Worm (Caenorhabditis elegans) whole organism, young adult: ENCODE results near the gene C45G9.9.

Experiments
- B0336.3 ChIP-seq: fragments of 200-800 bp; sonication (Bioruptor generic); IDR thresholded peaks from 2 replicates; pipeline ENCODE4 v1.3.6; 2022; ENCODE audit warnings: missing genetic modification characterization, missing compliant biosample characterization
- C17E4.6 ChIP-seq: fragments of 200-800 bp; sonication (Bioruptor generic); IDR thresholded peaks from 2 replicates; pipeline ENCODE4 v1.3.6; 2022; ENCODE audit warnings: missing genetic modification reagents, missing genetic modification characterization, missing compliant biosample characterization
- F10E7.11 ChIP-seq: sonication (generic microtip); optimal IDR thresholded peaks from 2 replicates; lab custom pipeline; 2017; ENCODE audit warnings: mild to moderate bottlenecking, missing genetic modification characterization, moderate library complexity, missing compliant biosample characterization
- F22D6.2 ChIP-seq: sonication (generic microtip); optimal IDR thresholded peaks from 2 replicates; lab custom pipeline; 2016; ENCODE audit warnings: mild to moderate bottlenecking, missing genetic modification characterization, missing compliant biosample characterization
- F37B4.10 ChIP-seq: fragments of 200-800 bp; sonication (Bioruptor generic); IDR thresholded peaks from 2 replicates; pipeline ENCODE4 v1.3.6; 2022; ENCODE audit warnings: missing genetic modification characterization, missing compliant biosample characterization
- F39B2.1 ChIP-seq: fragments of 200-800 bp; sonication (Bioruptor generic); IDR thresholded peaks from 2 replicates; pipeline ENCODE4 v1.3.6; 2022; ENCODE audit warnings: missing genetic modification reagents, missing genetic modification characterization, missing compliant biosample characterization
- F49E8.2 ChIP-seq: sonication (generic microtip); optimal IDR thresholded peaks from 3 replicates; lab custom pipeline; 2017; ENCODE audit warnings: missing genetic modification characterization, mild to moderate bottlenecking, missing compliant biosample characterization, antibody characterized with exemption, moderate library complexity; ENCODE audit not compliant: insufficient read depth
- F52B5.7 ChIP-seq: sonication (generic microtip); optimal IDR thresholded peaks from 2 replicates; lab custom pipeline; 2016; ENCODE audit warnings: mild to moderate bottlenecking, missing genetic modification characterization, missing compliant biosample characterization
- F55B11.4 ChIP-seq: sonication (generic microtip); optimal IDR thresholded peaks from 2 replicates; lab custom pipeline; 2016; ENCODE audit warnings: missing compliant biosample characterization, missing genetic modification characterization, borderline replicate concordance; ENCODE audit not compliant: insufficient read depth
- K11D2.4 ChIP-seq: fragments of 200-800 bp; sonication (Bioruptor generic); IDR thresholded peaks from 2 replicates; pipeline ENCODE4 v1.3.6; 2022; ENCODE audit warnings: missing genetic modification reagents, missing genetic modification characterization, missing compliant biosample characterization
- Y56A3A.18 ChIP-seq: fragments of 200-800 bp; sonication (Bioruptor generic); IDR thresholded peaks from 2 replicates; pipeline ENCODE4 v1.3.6; 2022; ENCODE audit warnings: missing genetic modification reagents, missing genetic modification characterization, missing compliant biosample characterization
- Y67H2A.10 ChIP-seq: fragments of 200-800 bp; sonication (Bioruptor generic); conservative IDR thresholded peaks from 2 replicates; pipeline ENCODE4 v1.3.6; 2022; ENCODE audit warnings: missing genetic modification reagents, missing genetic modification characterization, missing compliant biosample characterization
- akir-1 ChIP-seq: fragments of 200-800 bp; sonication (Bioruptor generic); optimal IDR thresholded peaks from 2 replicates; lab custom pipeline; 2018; ENCODE audit warnings: mild to moderate bottlenecking, missing genetic modification characterization, moderate library complexity, missing compliant biosample characterization
- aptf-3 ChIP-seq: fragments of 200-800 bp; sonication (Bioruptor generic); IDR thresholded peaks from 2 replicates; pipeline ENCODE4 v1.3.6; 2022; ENCODE audit warnings: missing genetic modification characterization, missing compliant biosample characterization
- atf-7 ChIP-seq: sonication (generic microtip); optimal IDR thresholded peaks from 2 replicates; lab custom pipeline; 2017; ENCODE audit warnings: mild to moderate bottlenecking, missing genetic modification characterization, missing compliant biosample characterization
- ceh-100 ChIP-seq: fragments of 200-800 bp; sonication (Bioruptor generic); IDR thresholded peaks from 2 replicates; pipeline ENCODE4 v1.3.6; 2022; ENCODE audit warnings: missing genetic modification reagents, missing genetic modification characterization, missing compliant biosample characterization
- ceh-91 ChIP-seq: fragments of 200-800 bp; sonication (Bioruptor generic); IDR thresholded peaks from 2 replicates; pipeline ENCODE4 v1.3.6; 2022; ENCODE audit warnings: missing genetic modification reagents, missing genetic modification characterization, missing compliant biosample characterization
- dpff-1 ChIP-seq: sonication (generic microtip); optimal IDR thresholded peaks from 2 replicates; lab custom pipeline; 2017; ENCODE audit warnings: mild to moderate bottlenecking, missing genetic modification characterization, missing compliant biosample characterization
- dpl-1 ChIP-seq: fragments of 150-350 bp; optimal IDR thresholded peaks from 2 replicates; lab custom pipeline; 2014; ENCODE audit warnings: missing biosample characterization, missing genetic modification reagents, missing genetic modification characterization
- egrh-3 ChIP-seq: fragments of 200-800 bp; sonication (Bioruptor generic); IDR thresholded peaks from 2 replicates; pipeline ENCODE4 v1.3.6; 2022; ENCODE audit warnings: missing genetic modification reagents, missing genetic modification characterization, missing compliant biosample characterization
- ekl-4 ChIP-seq: fragments of 200-800 bp; sonication (Bioruptor generic); IDR thresholded peaks from 2 replicates; pipeline ENCODE4 v1.3.6; 2022; ENCODE audit warnings: missing genetic modification reagents, missing genetic modification characterization, missing compliant biosample characterization
- fkh-3 ChIP-seq: sonication (generic microtip); optimal IDR thresholded peaks from 2 replicates; lab custom pipeline; 2016; ENCODE audit warnings: mild to moderate bottlenecking, missing genetic modification characterization, missing compliant biosample characterization
- him-1 ChIP-seq: sonication (generic microtip); optimal IDR thresholded peaks from 2 replicates; lab custom pipeline; 2016; ENCODE audit warnings: missing genotype, missing genetic modification reagents, missing genetic modification characterization, missing compliant biosample characterization
- hlh-12 ChIP-seq: sonication (generic microtip); optimal IDR thresholded peaks from 2 replicates; lab custom pipeline; 2016; ENCODE audit warnings: missing genetic modification characterization, missing compliant biosample characterization
- hlh-26 ChIP-seq: fragments of 200-800 bp; sonication (Bioruptor generic); conservative IDR thresholded peaks from 2 replicates; pipeline ENCODE4 v1.3.6; 2022; ENCODE audit warnings: missing genetic modification reagents, missing genetic modification characterization, missing compliant biosample characterization
- hmg-1.2 ChIP-seq: fragments of 200-800 bp; sonication (Bioruptor generic); IDR thresholded peaks from 2 replicates; pipeline ENCODE4 v1.3.6; 2022; ENCODE audit warnings: missing genetic modification reagents, missing genetic modification characterization, missing compliant biosample characterization
- hmg-20 ChIP-seq: fragments of 200-800 bp; sonication (Bioruptor generic); IDR thresholded peaks from 2 replicates; pipeline ENCODE4 v1.3.6; 2022; ENCODE audit warnings: missing genetic modification reagents, missing genetic modification characterization, missing compliant biosample characterization
- hrde-1 ChIP-seq: sonication (generic microtip); optimal IDR thresholded peaks from 2 replicates; lab custom pipeline; 2016; ENCODE audit warnings: missing genetic modification characterization, mild to moderate bottlenecking, missing compliant biosample characterization, moderate library complexity, missing genotype, missing genetic modification reagents, borderline replicate concordance
- hsf-1 ChIP-seq: fragments of 200-800 bp; sonication (Bioruptor generic); IDR thresholded peaks from 2 replicates; pipeline ENCODE4 v1.3.6; 2022; ENCODE audit warnings: missing genetic modification reagents, missing genetic modification characterization, missing compliant biosample characterization
- lag-1 ChIP-seq: fragments of 200-800 bp; sonication (Bioruptor generic); IDR thresholded peaks from 2 replicates; pipeline ENCODE4 v1.3.6; 2022; ENCODE audit warnings: missing genetic modification reagents, missing genetic modification characterization, missing compliant biosample characterization
- lin-26 ChIP-seq: fragments of 200-800 bp; sonication (Bioruptor generic); IDR thresholded peaks from 2 replicates; pipeline ENCODE4 v1.3.6; 2022; ENCODE audit warnings: missing genetic modification reagents, missing genetic modification characterization, missing compliant biosample characterization
- lin-40 ChIP-seq: sonication (generic microtip); optimal IDR thresholded peaks from 2 replicates; lab custom pipeline; 2016; ENCODE audit warnings: missing genetic modification characterization, mild to moderate bottlenecking, missing compliant biosample characterization, missing genotype, missing genetic modification reagents
- lin-54 ChIP-seq: fragments of 200-800 bp; sonication (Bioruptor generic); optimal IDR thresholded peaks from 2 replicates; lab custom pipeline; 2018; ENCODE audit warnings: mild to moderate bottlenecking, missing genetic modification characterization, missing compliant biosample characterization
- madf-10 ChIP-seq: sonication (generic microtip); optimal IDR thresholded peaks from 2 replicates; lab custom pipeline; 2016; ENCODE audit warnings: mild to moderate bottlenecking, missing genetic modification characterization, missing compliant biosample characterization
- madf-8 ChIP-seq: fragments of 200-800 bp; sonication (Bioruptor generic); conservative IDR thresholded peaks from 2 replicates; pipeline ENCODE4 v1.3.6; 2022; ENCODE audit warnings: missing genetic modification reagents, missing genetic modification characterization, missing compliant biosample characterization
- mcd-1 ChIP-seq: fragments of 200-800 bp; sonication (Bioruptor generic); IDR thresholded peaks from 2 replicates; pipeline ENCODE4 v1.3.6; 2022; ENCODE audit warnings: missing genetic modification reagents, missing genetic modification characterization, missing compliant biosample characterization
- mes-4 ChIP-seq: sonication (generic microtip); optimal IDR thresholded peaks from 2 replicates; lab custom pipeline; 2016; ENCODE audit warnings: missing genotype, missing genetic modification characterization, missing compliant biosample characterization
- nfya-1 ChIP-seq: sonication (generic microtip); optimal IDR thresholded peaks from 2 replicates; lab custom pipeline; 2017; ENCODE audit warnings: antibody characterized with exemption, missing compliant biosample characterization, missing genetic modification characterization, borderline replicate concordance; ENCODE audit not compliant: insufficient read depth
- nfyb-1 ChIP-seq: fragments of 200-800 bp; sonication (Bioruptor generic); IDR thresholded peaks from 2 replicates; pipeline ENCODE4 v1.3.6; 2022; ENCODE audit warnings: missing genetic modification reagents, missing genetic modification characterization, missing compliant biosample characterization
- nhr-80 ChIP-seq: sonication (generic microtip); optimal IDR thresholded peaks from 2 replicates; lab custom pipeline; 2016; ENCODE audit warnings: missing genetic modification characterization, missing compliant biosample characterization
- pha-4 ChIP-seq: fragments of 150-350 bp; sonication (generic microtip); optimal IDR thresholded peaks from 2 replicates; lab custom pipeline; 2014; ENCODE audit warnings: missing biosample characterization, missing genetic modification reagents, missing genetic modification characterization
- sptf-2 ChIP-seq: fragments of 200-800 bp; sonication (Bioruptor generic); optimal IDR thresholded peaks from 2 replicates; lab custom pipeline; 2018; ENCODE audit warnings: mild to moderate bottlenecking, missing genetic modification characterization, missing compliant biosample characterization
- tbx-9 ChIP-seq: sonication (generic microtip); optimal IDR thresholded peaks from 2 replicates; lab custom pipeline; 2016; ENCODE audit warnings: borderline replicate concordance, missing genetic modification characterization, inconsistent platforms, missing compliant biosample characterization
- tlf-1 ChIP-seq: fragments of 200-800 bp; sonication (Bioruptor generic); optimal IDR thresholded peaks from 2 replicates; lab custom pipeline; 2018; ENCODE audit warnings: mild to moderate bottlenecking, missing genetic modification characterization, missing compliant biosample characterization
- unc-62 ChIP-seq: fragments of 150-350 bp; optimal IDR thresholded peaks from 2 replicates; lab custom pipeline; 2014; ENCODE audit warnings: missing biosample characterization, missing genetic modification reagents, missing genetic modification characterization
- ztf-18 ChIP-seq: sonication (generic microtip); optimal IDR thresholded peaks from 2 replicates; lab custom pipeline; 2016; ENCODE audit warnings: missing genotype, mild to moderate bottlenecking, missing genetic modification characterization, missing compliant biosample characterization
- ztf-26 ChIP-seq: sonication (generic microtip); optimal IDR thresholded peaks from 2 replicates; lab custom pipeline; 2017; ENCODE audit warnings: missing genetic modification characterization, missing compliant biosample characterization
- ztf-6 ChIP-seq: fragments of 200-800 bp; sonication (Bioruptor generic); IDR thresholded peaks from 2 replicates; pipeline ENCODE4 v1.3.6; 2022; ENCODE audit warnings: missing genetic modification reagents, missing genetic modification characterization, missing compliant biosample characterization

C45G9.9 gene

ce11 chrIII:5018116-5018689, 37.4 kb downstream of the C45G9.9 start, which contains the start of gene wip-1 (continued):
- TF ChIP-seq ztf-18 (tag; lab: Kevin White, UChicago) (peak; percentile 100), F52B5.7 (tag; lab: Kevin White, UChicago) (peak; percentile 67), F49E8.2 (peak; percentile 95), lin-54 (GFP tag; lab: Kevin White, UChicago) (peak; percentile 98), hsf-1 (GFP tag; lab: Robert Waterston, UW) (peak; percentile 90), mcd-1 (peak; percentile 96), ztf-26 (peak; percentile 97), lin-26 (peak; percentile 89), ekl-4 (GFP tag; lab: Robert Waterston, UW) (peak; percentile 98), akir-1 (GFP tag; lab: Kevin White, UChicago) (peak; percentile 59), hlh-12 (tag; lab: Kevin White, UChicago) (no peak), nfyb-1 (peak; percentile 98), ceh-91 (GFP tag; lab: Robert Waterston, UW) (peak; percentile 93), lag-1 (GFP tag; lab: Robert Waterston, UW) (no peak), dpl-1 (GFP tag; lab: Kevin White, UChicago) (peak; percentile 86), nfya-1 (tag; lab: Kevin White, UChicago) (no peak), atf-7 (tag; lab: Kevin White, UChicago) (peak; percentile 92), hmg-20 (peak; percentile 88), K11D2.4 (GFP tag; lab: Robert Waterston, UW) (peak; percentile 94), Y67H2A.10 (peak; percentile 89), F55B11.4 (tag; lab: Kevin White, UChicago) (no peak), tlf-1 (GFP tag; lab: Kevin White, UChicago) (peak; percentile 99), dpff-1 (no peak), ceh-100 (GFP tag; lab: Robert Waterston, UW) (peak; percentile 89), aptf-3 (GFP tag; lab: Robert Waterston, UW) (0 out of 2 replicates have a peak, but pooled peaks have one; percentile 24), hrde-1 (tag; lab: Kevin White, UChicago) (peak; percentile 82), Y56A3A.18 (GFP tag; lab: Robert Waterston, UW) (peak; percentile 95), hmg-1.2 (GFP tag; lab: Robert Waterston, UW) (peak; percentile 98), nhr-80 (tag; lab: Kevin White, UChicago) (peak; percentile 99), madf-10 (tag; lab: Kevin White, UChicago) (peak; percentile 93), lin-40 (tag; lab: Kevin White, UChicago) (peak; percentile 98), egrh-3 (peak; percentile 64), him-1 (tag; lab: Kevin White, UChicago) (peak; percentile 84), ztf-6 (GFP tag; lab: Robert Waterston, UW) (0 out of 2 replicates have a peak, but pooled peaks have one; percentile 73), F39B2.1 (GFP tag; lab: Robert Waterston, UW) (peak; percentile 93), hlh-26 (no peak), F10E7.11 (tag; lab: Kevin White, UChicago) (peak; percentile 71), B0336.3 (GFP tag; lab: Robert Waterston, UW) (peak; percentile 99), mes-4 (no peak), sptf-2 (GFP tag; lab: Kevin White, UChicago) (peak; percentile 91), C17E4.6 (GFP tag; lab: Robert Waterston, UW) (peak; percentile 96), fkh-3 (tag; lab: Kevin White, UChicago) (peak; percentile 21), madf-8 (GFP tag; lab: Robert Waterston, UW) (peak; percentile 89), unc-62 (GFP tag; lab: Kevin White, UChicago) (peak; percentile 17), F22D6.2 (tag; lab: Kevin White, UChicago) (peak; percentile 87), pha-4 (peak; percentile 80), F37B4.10 (0 out of 2 replicates have a peak, but pooled peaks have one; percentile 87), tbx-9 (tag; lab: Kevin White, UChicago) (no peak)
